Worm (Caenorhabditis elegans): ENCODE measurements around the gene C39B10.4.

C39B10.4 gene

ce11 chrX:10435492-10435939 is 9.3 kb upstream of the C39B10.4 start (continued):
- peak; percentile 52 to 59 for TF ChIP-seq lsy-2 (tag; optimal IDR thresholded peaks at IDR 0.05)
- TF ChIP-seq mdl-1 (tag; optimal IDR thresholded peaks at IDR 0.05), result peak in 1 of 2 experiments; percentile 66
- no peak for TF ChIP-seq ces-1 (GFP tag; optimal IDR thresholded peaks at IDR 0.05)
- TF ChIP-seq Y105C5A.15 (GFP tag; IDR thresholded peaks at IDR 0.05), result no peak
- TF ChIP-seq pqm-1 (tag; optimal IDR thresholded peaks at IDR 0.05), result no peak
- TF ChIP-seq duxl-1 (tag; optimal IDR thresholded peaks at IDR 0.05; ENCODE audit: poor library complexity), result no peak
- TF ChIP-seq gei-8 (GFP tag; optimal IDR thresholded peaks at IDR 0.05), result no peak
- peak; percentile 79 for TF ChIP-seq rbr-2 (tag; optimal IDR thresholded peaks at IDR 0.05)
- 0 out of 2 replicates have a peak, but pooled peaks have one; percentile 21 for TF ChIP-seq tra-1 (GFP tag; IDR thresholded peaks at IDR 0.05)
- no peak for TF ChIP-seq zip-11 (GFP tag; IDR thresholded peaks at IDR 0.05)
- no peak for TF ChIP-seq nhr-41 (GFP tag; IDR thresholded peaks at IDR 0.05)
- TF ChIP-seq lin-29 (GFP tag; IDR thresholded peaks at IDR 0.05), result no peak
- TF ChIP-seq dmd-6 (GFP tag; IDR thresholded peaks at IDR 0.05), result peak; percentile 24; the same call in 1 of the 2 replicates
- peak in 1 of 2 experiments; percentile 19 for TF ChIP-seq daf-16 (GFP tag; optimal IDR thresholded peaks at IDR 0.05)
- TF ChIP-seq daf-16 (tag; optimal IDR thresholded peaks at IDR 0.05), result no peak
- peak; percentile 26 for TF ChIP-seq nhr-48 (tag; optimal IDR thresholded peaks at IDR 0.05)
- no peak for TF ChIP-seq sdz-12 (GFP tag; optimal IDR thresholded peaks at IDR 0.05)
- no peak for TF ChIP-seq nhr-102 (tag; optimal IDR thresholded peaks at IDR 0.05)
- TF ChIP-seq unc-62 (GFP tag; optimal IDR thresholded peaks at IDR 0.05 in 1 of 2), result peak in 1 of 2 experiments; percentile 87
- TF ChIP-seq unc-62 (tag; optimal IDR thresholded peaks at IDR 0.05), result no peak
- peak; percentile 76 for TF ChIP-seq ceh-20 (GFP tag; IDR thresholded peaks at IDR 0.05)
- no peak for TF ChIP-seq madf-5 (GFP tag; IDR thresholded peaks at IDR 0.05)
- peak; percentile 74 for TF ChIP-seq hlh-11 (tag; optimal IDR thresholded peaks at IDR 0.05)
- TF ChIP-seq ZK337.2 (GFP tag; IDR thresholded peaks at IDR 0.05), result no peak
- no peak for TF ChIP-seq jun-1 (tag; optimal IDR thresholded peaks at IDR 0.05)
- TF ChIP-seq D1046.2 (GFP tag; IDR thresholded peaks at IDR 0.05), result no peak
- TF ChIP-seq lin-13 (GFP tag; optimal IDR thresholded peaks at IDR 0.05), result no peak
- TF ChIP-seq ctbp-1 (GFP tag; IDR thresholded peaks at IDR 0.05), result peak; percentile 97
- TF ChIP-seq egl-27 (tag; optimal IDR thresholded peaks at IDR 0.05), result no peak
- peak; percentile 80 for TF ChIP-seq F37D6.2 (tag; optimal IDR thresholded peaks at IDR 0.05)
- no peak for TF ChIP-seq unc-39 (tag; optimal IDR thresholded peaks at IDR 0.05)

- no peak for TF ChIP-seq pqm-1 (tag; optimal IDR thresholded peaks at IDR 0.05)
- TF ChIP-seq tra-1 (GFP tag; IDR thresholded peaks at IDR 0.05), result no peak
- no peak for TF ChIP-seq nhr-48 (tag; optimal IDR thresholded peaks at IDR 0.05)
- no peak for TF ChIP-seq hif-1 (tag; optimal IDR thresholded peaks at IDR 0.05)
- TF ChIP-seq daf-16 (GFP tag; optimal IDR thresholded peaks at IDR 0.05), result no peak
- no peak for TF ChIP-seq daf-16 (tag; optimal IDR thresholded peaks at IDR 0.05)
- TF ChIP-seq duxl-1 (tag; optimal IDR thresholded peaks at IDR 0.05; ENCODE audit: poor library complexity), result no peak
- TF ChIP-seq ceh-44 (GFP tag; IDR thresholded peaks at IDR 0.05), result no peak
Measured at ce11 chrX:10437421-10437820, 7.4 kb upstream of the C39B10.4 start.

ce11 chrX:10440781-10441180 is 4.0 kb upstream of the C39B10.4 start:
- TF ChIP-seq dve-1 (tag; optimal IDR thresholded peaks at IDR 0.05; ENCODE audit: insufficient read depth) (peak; percentile 41), unc-62 (GFP tag; optimal IDR thresholded peaks at IDR 0.05 in 1 of 2) (peak in 1 of 2 experiments; percentile 32), unc-62 (tag; optimal IDR thresholded peaks at IDR 0.05) (no peak), snpc-1.2 (GFP tag; IDR thresholded peaks at IDR 0.05) (no peak), aha-1 (tag) (peak; percentile 40), pqm-1 (tag; optimal IDR thresholded peaks at IDR 0.05) (peak; percentile 52), ctbp-1 (GFP tag; IDR thresholded peaks at IDR 0.05) (no peak)

ce11 chrX:10443836-10444235 is 969 bp upstream of the C39B10.4 start, which contains the start of gene C39B10.3:
Gene C39B10.3, plus strand, starts transcription at chrX:10444136.
- no peak for TF ChIP-seq daf-16 (GFP tag; optimal IDR thresholded peaks at IDR 0.05)
- no peak for TF ChIP-seq daf-16 (tag; optimal IDR thresholded peaks at IDR 0.05)
- TF ChIP-seq egl-43 (GFP tag; IDR thresholded peaks at IDR 0.05), result no peak
- no peak for TF ChIP-seq nhr-42 (GFP tag; IDR thresholded peaks at IDR 0.05)
- no peak for TF ChIP-seq hmg-1.1 (GFP tag; IDR thresholded peaks at IDR 0.05)
- TF ChIP-seq zfp-3 (GFP tag; conservative IDR thresholded peaks at IDR 0.05), result no peak
- no peak for TF ChIP-seq zfp-2 (tag; optimal IDR thresholded peaks at IDR 0.05)
- TF ChIP-seq nhr-25 (tag; optimal IDR thresholded peaks at IDR 0.05; ENCODE audit: borderline replicate concordance, insufficient read depth), result no peak
- no peak for TF ChIP-seq F49E8.2 (tag; optimal IDR thresholded peaks at IDR 0.05; ENCODE audit: borderline replicate concordance)
- TF ChIP-seq fkh-10 (GFP tag; optimal IDR thresholded peaks at IDR 0.05), result no peak
- TF ChIP-seq hif-1 (tag; optimal IDR thresholded peaks at IDR 0.05), result no peak
- no peak for TF ChIP-seq lin-1 (GFP tag; IDR thresholded peaks at IDR 0.05)
- TF ChIP-seq tra-1 (GFP tag; IDR thresholded peaks at IDR 0.05), result no peak
- no peak for TF ChIP-seq madf-5 (GFP tag; IDR thresholded peaks at IDR 0.05)
- TF ChIP-seq tag-97 (GFP tag; IDR thresholded peaks at IDR 0.05), result no peak

Data from whole organism, L4 larva.